In the genomic region with DNA sequence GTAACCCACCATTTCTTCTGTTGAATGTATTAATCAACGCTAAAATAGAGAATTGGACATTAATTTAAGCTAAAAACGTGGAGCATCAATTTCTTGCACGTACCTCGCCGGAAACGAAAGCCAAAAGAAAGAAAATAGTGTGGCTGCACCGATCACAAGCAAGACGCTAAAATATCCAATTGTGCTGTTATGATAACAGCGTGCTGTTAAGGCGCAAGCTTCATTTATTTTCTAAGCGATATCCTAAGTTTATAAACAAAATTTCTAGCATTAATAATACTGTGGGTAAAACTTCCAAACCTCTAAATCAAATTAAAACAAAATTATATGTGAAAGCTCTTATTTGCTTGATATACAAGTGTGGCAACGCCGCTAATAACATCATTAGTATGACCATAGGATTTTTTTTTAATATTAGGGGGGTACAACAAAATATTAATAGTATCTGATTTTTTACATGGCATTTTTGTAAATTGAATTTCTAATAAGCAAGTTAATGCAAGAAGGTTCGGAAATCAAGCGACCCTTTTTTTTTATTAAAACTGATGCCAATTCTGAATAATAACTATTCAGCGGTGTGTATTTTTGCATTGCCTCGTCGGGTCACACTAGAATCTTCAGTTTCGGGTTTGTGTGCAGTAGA, we compare ENCODE assay signal across 1 fruit fly cellular context.
TF ChIP-seq lines count a peak whose summit lies in the region.

A gene (minus strand): TSS at position 135 of the 643 bp plus-strand sequence.
A gene (plus strand): TSS at position 412 of the 643 bp plus-strand sequence.

TF ChIP-seq in whole organism, embryonic, 481 proteins besides CTCF, POLR2A, EP300 and RAD21 (continued from another document and continues in another):
- TF ChIP-seq exex (tag; optimal IDR thresholded peaks at IDR 0.05; lab: Kevin White, UChicago) (no peak), CG7963 (GFP tag; IDR thresholded peaks at IDR 0.05; lab: Robert Waterston, UW; ENCODE audit: partially characterized antibody) (no peak), CG7372 (GFP tag; IDR thresholded peaks at IDR 0.05; lab: Robert Waterston, UW) (no peak), CG4707 (GFP tag; optimal IDR thresholded peaks at IDR 0.05; lab: Kevin White, UChicago) (peak; percentile 74), CG6272 (GFP tag; IDR thresholded peaks at IDR 0.05; lab: Robert Waterston, UW) (no peak), ftz-f1 (GFP tag; optimal IDR thresholded peaks at IDR 0.05; lab: Kevin White, UChicago) (no peak), H2.0 (GFP tag; IDR thresholded peaks at IDR 0.05; lab: Robert Waterston, UW) (peak; percentile 26; the same call in 1 of the 2 replicates), gro (GFP tag; optimal IDR thresholded peaks at IDR 0.05; lab: Kevin White, UChicago) (peak; percentile 82), sim (GFP tag; IDR thresholded peaks at IDR 0.05; lab: Robert Waterston, UW) (peak; percentile 47; the same call in 1 of the 2 replicates), hbn (GFP tag; IDR thresholded peaks at IDR 0.05; lab: Robert Waterston, UW; ENCODE audit: partially characterized antibody) (no peak), sisA (GFP tag; IDR thresholded peaks at IDR 0.05; lab: Robert Waterston, UW) (peak; percentile 36; the same call in 1 of the 2 replicates), NfI (GFP tag; optimal IDR thresholded peaks at IDR 0.05; lab: Kevin White, UChicago) (peak; percentile 84), Sin3A (optimal IDR thresholded peaks at IDR 0.05; lab: Kevin White, UChicago) (peak; percentile 36), ro (GFP tag; IDR thresholded peaks at IDR 0.05; lab: Robert Waterston, UW) (no peak), CG30431 (GFP tag; optimal IDR thresholded peaks at IDR 0.05; lab: Kevin White, UChicago) (peak; percentile 1), H15 (GFP tag; IDR thresholded peaks at IDR 0.05; lab: Robert Waterston, UW) (0 out of 3 replicates have a peak, but pooled peaks have one; percentile 41), ken (GFP tag; IDR thresholded peaks at IDR 0.05; lab: Robert Waterston, UW) (0 out of 3 replicates have a peak, but pooled peaks have one; percentile 26), sug (tag; optimal IDR thresholded peaks at IDR 0.05; lab: Kevin White, UChicago) (peak; percentile 64), phol (tag; optimal IDR thresholded peaks at IDR 0.05; lab: Kevin White, UChicago) (peak; percentile 67), CG6765 (GFP tag; optimal IDR thresholded peaks at IDR 0.05; lab: Kevin White, UChicago) (peak; percentile 86), sr (GFP tag; IDR thresholded peaks at IDR 0.05; lab: Robert Waterston, UW) (peak; percentile 62; the same call in 1 of the 3 replicates), CG17359 (tag; optimal IDR thresholded peaks at IDR 0.05; lab: Kevin White, UChicago) (peak; percentile 66), zen (tag; optimal IDR thresholded peaks at IDR 0.05; lab: Kevin White, UChicago) (peak; percentile 63), NC2α (GFP tag; optimal IDR thresholded peaks at IDR 0.05; lab: Kevin White, UChicago) (peak; percentile 54), CG12155 (GFP tag; optimal IDR thresholded peaks at IDR 0.05; lab: Kevin White, UChicago) (peak; percentile 65), Tbp (GFP tag; optimal IDR thresholded peaks at IDR 0.05; lab: Kevin White, UChicago) (no peak), CG11695 (GFP tag; IDR thresholded peaks at IDR 0.05; lab: Robert Waterston, UW) (peak; percentile 55; the same call in 1 of the 3 replicates), sob (GFP tag; IDR thresholded peaks at IDR 0.05; lab: Robert Waterston, UW) (peak; percentile 41), lab (GFP tag; optimal IDR thresholded peaks at IDR 0.05; lab: Kevin White, UChicago) (peak; percentile 91), CG2129 (GFP tag; IDR thresholded peaks at IDR 0.05; lab: Robert Waterston, UW; ENCODE audit: partially characterized antibody) (no peak), CG17912 (GFP tag; optimal IDR thresholded peaks at IDR 0.05; lab: Kevin White, UChicago) (peak; percentile 74), Oaz (GFP tag; IDR thresholded peaks at IDR 0.05; lab: Robert Waterston, UW) (no peak), CG10959 (GFP tag; IDR thresholded peaks at IDR 0.05; lab: Robert Waterston, UW) (peak; percentile 15; the same call in 1 of the 2 replicates), Eip74EF (GFP tag; optimal IDR thresholded peaks at IDR 0.05; lab: Kevin White, UChicago) (peak in 1 of 2 experiments; percentile 47), Dbx (GFP tag; IDR thresholded peaks at IDR 0.05; lab: Robert Waterston, UW) (peak; percentile 67), NFAT (GFP tag; IDR thresholded peaks at IDR 0.05; lab: Robert Waterston, UW) (peak; percentile 43; the same call in 1 of the 2 replicates), cato (GFP tag; optimal IDR thresholded peaks at IDR 0.05; lab: Kevin White, UChicago; ENCODE audit: borderline replicate concordance) (peak; percentile 36), CG15479 (GFP tag; optimal IDR thresholded peaks at IDR 0.05; lab: Kevin White, UChicago) (peak; percentile 11), Ets65A (GFP tag; lab: Kevin White, UChicago) (peak; percentile 94), CG18599 (GFP tag; optimal IDR thresholded peaks at IDR 0.05; lab: Kevin White, UChicago) (peak; percentile 87), fd96Cb (tag; optimal IDR thresholded peaks at IDR 0.05; lab: Kevin White, UChicago) (peak; percentile 5), HHEX (GFP tag; optimal IDR thresholded peaks at IDR 0.05; lab: Kevin White, UChicago) (peak; percentile 81), CG12299 (tag; optimal IDR thresholded peaks at IDR 0.05; lab: Kevin White, UChicago) (peak; percentile 59), disco-r (GFP tag; optimal IDR thresholded peaks at IDR 0.05; lab: Kevin White, UChicago) (peak; percentile 59), CG2889 (GFP tag; IDR thresholded peaks at IDR 0.05; lab: Robert Waterston, UW) (0 out of 3 replicates have a peak, but pooled peaks have one; percentile 53), CG3407 (GFP tag; optimal IDR thresholded peaks at IDR 0.05; lab: Kevin White, UChicago) (peak; percentile 60), CG13775 (GFP tag; optimal IDR thresholded peaks at IDR 0.05; lab: Kevin White, UChicago) (peak; percentile 89), CG12219 (GFP tag; optimal IDR thresholded peaks at IDR 0.05; lab: Kevin White, UChicago) (peak; percentile 67), CG12942 (GFP tag; optimal IDR thresholded peaks at IDR 0.05; lab: Kevin White, UChicago) (peak; percentile 11), trh (GFP tag; optimal IDR thresholded peaks at IDR 0.05; lab: Kevin White, UChicago) (peak; percentile 13), hth (optimal IDR thresholded peaks at IDR 0.05; lab: Kevin White, UChicago) (no peak), Sox102F (GFP tag; optimal IDR thresholded peaks at IDR 0.05; lab: Kevin White, UChicago) (peak; percentile 70), al (GFP tag; IDR thresholded peaks at IDR 0.05; lab: Robert Waterston, UW) (no peak), tio (GFP tag; optimal IDR thresholded peaks at IDR 0.05; lab: Kevin White, UChicago) (no peak), CG14667 (GFP tag; IDR thresholded peaks at IDR 0.05; lab: Robert Waterston, UW) (0 out of 2 replicates have a peak, but pooled peaks have one; percentile 18), tll (GFP tag; optimal IDR thresholded peaks at IDR 0.05; lab: Kevin White, UChicago) (peak in 1 of 2 experiments; percentile 25), CG9609 (GFP tag; optimal IDR thresholded peaks at IDR 0.05; lab: Kevin White, UChicago) (peak; percentile 49), ase (GFP tag; IDR thresholded peaks at IDR 0.05; lab: Robert Waterston, UW) (no peak), vvl (GFP tag; IDR thresholded peaks at IDR 0.05; lab: Robert Waterston, UW) (peak; percentile 69), CG4730 (GFP tag; IDR thresholded peaks at IDR 0.05; lab: Robert Waterston, UW) (peak; percentile 23; the same call in 1 of the 2 replicates), CG30403 (GFP tag; optimal IDR thresholded peaks at IDR 0.05; lab: Kevin White, UChicago) (peak; percentile 80), CG6254 (GFP tag; optimal IDR thresholded peaks at IDR 0.05; lab: Kevin White, UChicago) (peak; percentile 62), CG16813 (GFP tag; IDR thresholded peaks at IDR 0.05; lab: Robert Waterston, UW; ENCODE audit: partially characterized antibody) (no peak), Antp (GFP tag; optimal IDR thresholded peaks at IDR 0.05; lab: Kevin White, UChicago) (peak; percentile 51), Fer1 (GFP tag; optimal IDR thresholded peaks at IDR 0.05; lab: Kevin White, UChicago) (peak; percentile 87), Fer2 (tag; optimal IDR thresholded peaks at IDR 0.05; lab: Kevin White, UChicago) (peak; percentile 58), Adf1 (GFP tag; IDR thresholded peaks at IDR 0.05; lab: Robert Waterston, UW) (peak; percentile 23; the same call in 1 of the 2 replicates), jing (GFP tag; optimal IDR thresholded peaks at IDR 0.05; lab: Kevin White, UChicago) (no peak), maf-S (GFP tag; optimal IDR thresholded peaks at IDR 0.05; lab: Kevin White, UChicago) (peak; percentile 38), CG5953 (GFP tag; IDR thresholded peaks at IDR 0.05; lab: Robert Waterston, UW) (peak; percentile 58; the same call in 1 of the 2 replicates), slou (GFP tag; optimal IDR thresholded peaks at IDR 0.05; lab: Kevin White, UChicago) (no peak), CG34224 (GFP tag; IDR thresholded peaks at IDR 0.05; lab: Robert Waterston, UW; ENCODE audit: partially characterized antibody) (no peak), CG3995 (GFP tag; optimal IDR thresholded peaks at IDR 0.05; lab: Kevin White, UChicago) (peak; percentile 49), unc-4 (GFP tag; IDR thresholded peaks at IDR 0.05; lab: Robert Waterston, UW; ENCODE audit: partially characterized antibody) (no peak), cas (GFP tag; IDR thresholded peaks at IDR 0.05; lab: Robert Waterston, UW) (0 out of 2 replicates have a peak, but pooled peaks have one; percentile 16), HmgD (GFP tag; optimal IDR thresholded peaks at IDR 0.05; lab: Kevin White, UChicago) (no peak), vfl (GFP tag; optimal IDR thresholded peaks at IDR 0.05; lab: Kevin White, UChicago) (peak; percentile 61), CG7357 (GFP tag; IDR thresholded peaks at IDR 0.05; lab: Robert Waterston, UW) (no peak), Lpt (GFP tag; optimal IDR thresholded peaks at IDR 0.05; lab: Kevin White, UChicago) (no peak), Atf-2 (GFP tag; optimal IDR thresholded peaks at IDR 0.05; lab: Kevin White, UChicago) (peak; percentile 45), wor (GFP tag; IDR thresholded peaks at IDR 0.05; lab: Robert Waterston, UW) (no peak), CG13287 (GFP tag; IDR thresholded peaks at IDR 0.05; lab: Robert Waterston, UW; ENCODE audit: partially characterized antibody) (0 out of 2 replicates have a peak, but pooled peaks have one; percentile 16), CG11085 (GFP tag; IDR thresholded peaks at IDR 0.05; lab: Robert Waterston, UW) (no peak), CG15011 (GFP tag; optimal IDR thresholded peaks at IDR 0.05; lab: Kevin White, UChicago) (peak; percentile 72), Dek (tag; optimal IDR thresholded peaks at IDR 0.05; lab: Kevin White, UChicago) (peak; percentile 63), Dip3 (GFP tag; optimal IDR thresholded peaks at IDR 0.05; lab: Kevin White, UChicago) (peak; percentile 42), Neu2 (GFP tag; optimal IDR thresholded peaks at IDR 0.05; lab: Kevin White, UChicago; ENCODE audit: borderline replicate concordance) (no peak), CG11093 (GFP tag; IDR thresholded peaks at IDR 0.05; lab: Robert Waterston, UW) (no peak), CG4854 (GFP tag; optimal IDR thresholded peaks at IDR 0.05; lab: Kevin White, UChicago) (peak; percentile 44), BEAF-32 (GFP tag; optimal IDR thresholded peaks at IDR 0.05; lab: Kevin White, UChicago) (peak; percentile 46), prd (optimal IDR thresholded peaks at IDR 0.05; lab: Kevin White, UChicago) (no peak), prd (GFP tag; IDR thresholded peaks at IDR 0.05; lab: Robert Waterston, UW) (peak; percentile 47; the same call in 2 of the 3 replicates), CG34422 (GFP tag; IDR thresholded peaks at IDR 0.05; lab: Robert Waterston, UW) (peak; percentile 54; the same call in 1 of the 3 replicates), CG10431 (GFP tag; optimal IDR thresholded peaks at IDR 0.05; lab: Kevin White, UChicago) (peak; percentile 80), CG7928 (GFP tag; optimal IDR thresholded peaks at IDR 0.05; lab: Kevin White, UChicago) (peak; percentile 36), Nf-YB (GFP tag; optimal IDR thresholded peaks at IDR 0.05; lab: Kevin White, UChicago) (peak; percentile 63), bsh (GFP tag; optimal IDR thresholded peaks at IDR 0.05; lab: Kevin White, UChicago) (peak; percentile 48 to 65), grau (tag; optimal IDR thresholded peaks at IDR 0.05; lab: Kevin White, UChicago) (peak; percentile 59), Rfx (GFP tag; IDR thresholded peaks at IDR 0.05; lab: Robert Waterston, UW) (peak; percentile 59), CG12071 (GFP tag; optimal IDR thresholded peaks at IDR 0.05; lab: Kevin White, UChicago) (peak; percentile 79), bab2 (GFP tag; optimal IDR thresholded peaks at IDR 0.05; lab: Kevin White, UChicago) (peak; percentile 54), ham (GFP tag; IDR thresholded peaks at IDR 0.05; lab: Robert Waterston, UW) (no peak), CG9727 (GFP tag; optimal IDR thresholded peaks at IDR 0.05; lab: Kevin White, UChicago) (peak; percentile 90), amos (GFP tag; IDR thresholded peaks at IDR 0.05; lab: Robert Waterston, UW; ENCODE audit: partially characterized antibody) (no peak), pnt (GFP tag; optimal IDR thresholded peaks at IDR 0.05; lab: Kevin White, UChicago) (no peak), dati (GFP tag; IDR thresholded peaks at IDR 0.05; lab: Robert Waterston, UW) (no peak), pb (GFP tag; optimal IDR thresholded peaks at IDR 0.05; lab: Kevin White, UChicago) (peak; percentile 54), CG17361 (GFP tag; IDR thresholded peaks at IDR 0.05; lab: Robert Waterston, UW) (peak; percentile 79; the same call in 2 of the 3 replicates), CG13296 (GFP tag; optimal IDR thresholded peaks at IDR 0.05; lab: Kevin White, UChicago) (peak; percentile 91), CG2202 (tag; optimal IDR thresholded peaks at IDR 0.05; lab: Kevin White, UChicago) (peak; percentile 59), CG12391 (tag; optimal IDR thresholded peaks at IDR 0.05; lab: Kevin White, UChicago) (peak; percentile 86), CG4617 (GFP tag; optimal IDR thresholded peaks at IDR 0.05; lab: Kevin White, UChicago; ENCODE audit: borderline replicate concordance) (peak; percentile 41), zfh1 (GFP tag; IDR thresholded peaks at IDR 0.05; lab: Robert Waterston, UW) (peak; percentile 44), HLHmδ (GFP tag; optimal IDR thresholded peaks at IDR 0.05; lab: Kevin White, UChicago) (peak; percentile 72), Optix (GFP tag; IDR thresholded peaks at IDR 0.05; lab: Robert Waterston, UW) (peak; percentile 56; the same call in 1 of the 3 replicates), CG6854 (GFP tag; optimal IDR thresholded peaks at IDR 0.05; lab: Kevin White, UChicago) (peak; percentile 27), her (GFP tag; optimal IDR thresholded peaks at IDR 0.05; lab: Kevin White, UChicago) (peak; percentile 21), CG14441 (GFP tag; IDR thresholded peaks at IDR 0.05; lab: Robert Waterston, UW) (peak; percentile 59)
